Worm (Caenorhabditis elegans): ENCODE measurements around the gene C40C9.4.

DNA sequence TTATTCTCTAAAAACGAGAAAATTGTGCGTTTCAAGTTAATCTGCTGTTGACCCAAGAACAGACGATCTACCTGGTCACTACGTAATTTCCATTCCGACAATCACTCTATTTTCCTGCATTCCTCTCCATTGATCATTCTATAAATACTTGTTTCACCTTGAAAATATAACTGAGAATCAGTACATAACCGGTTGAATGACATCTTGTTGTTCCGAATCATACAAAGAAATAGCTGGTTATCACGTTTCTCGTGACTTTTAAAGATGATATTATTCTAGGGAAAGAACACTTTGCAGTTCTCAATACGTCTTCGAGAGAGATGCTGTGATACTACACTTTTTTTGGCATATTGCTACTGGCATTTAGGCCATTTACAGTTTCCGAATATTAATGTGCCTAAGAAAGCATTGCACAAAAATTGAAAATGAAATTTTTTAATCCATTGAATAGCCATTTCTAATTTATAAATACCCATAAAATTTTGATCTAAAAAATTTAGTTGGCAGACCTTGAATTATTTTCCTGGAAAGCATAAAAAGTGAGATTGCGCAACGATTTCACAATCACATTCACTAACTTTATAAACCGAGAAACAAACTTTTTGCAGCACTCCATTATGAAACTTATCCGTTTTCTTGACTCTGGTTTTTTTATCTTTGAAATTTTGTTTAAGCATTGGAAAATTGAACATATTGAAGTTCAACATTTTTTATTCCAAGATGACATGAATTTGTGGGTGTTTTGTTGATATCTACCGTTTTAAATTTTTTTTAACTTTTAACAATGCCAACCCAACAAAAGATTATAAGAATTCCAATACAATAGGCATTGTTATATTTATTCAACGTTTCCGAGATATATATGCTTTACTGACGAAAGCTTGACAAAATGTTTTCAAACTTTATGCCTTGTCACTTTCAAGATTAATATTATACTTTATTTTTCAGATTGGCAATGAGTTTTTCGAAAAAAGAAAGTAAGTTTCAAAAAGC lies 13.0 kb downstream of the C40C9.4 start, which contains the start of gene C04A11.5:
- TF ChIP-seq snpc-4 (tag; optimal IDR thresholded peaks at IDR 0.05) (no peak), ztf-11 (tag; optimal IDR thresholded peaks at IDR 0.05) (no peak), lsy-2 (tag; optimal IDR thresholded peaks at IDR 0.05) (no peak), lin-32 (GFP tag; optimal IDR thresholded peaks at IDR 0.05) (no peak), lin-13 (tag; optimal IDR thresholded peaks at IDR 0.05) (no peak), M03D4.4 (tag; optimal IDR thresholded peaks at IDR 0.05) (no peak), nhr-28 (tag; optimal IDR thresholded peaks at IDR 0.05) (no peak), nhr-237 (tag; optimal IDR thresholded peaks at IDR 0.05) (no peak), sem-2 (GFP tag; optimal IDR thresholded peaks at IDR 0.05) (no peak), unc-39 (tag; optimal IDR thresholded peaks at IDR 0.05) (no peak), pha-4 (tag; optimal IDR thresholded peaks at IDR 0.05) (no peak), elt-1 (tag; optimal IDR thresholded peaks at IDR 0.05; ENCODE audit: borderline replicate concordance, insufficient read depth) (no peak), ceh-83 (GFP tag; optimal IDR thresholded peaks at IDR 0.05) (no peak)

All from whole organism, mixed stage, embryonic.